Worm (Caenorhabditis elegans) whole organism, late embryonic: ENCODE results near the gene urm-1.
A peak's percentile ranks its signal among the peaks of the same experiment; 100 is the strongest.

Experiments used
- C08G9.2 ChIP-seq: sonication (generic microtip); optimal IDR thresholded peaks from 2 replicates; lab custom pipeline; 2016; ENCODE audit warnings: mild to moderate bottlenecking, missing genetic modification characterization, moderate library complexity, missing compliant biosample characterization
- C38D4.7 ChIP-seq: fragments of 200-800 bp; sonication (Bioruptor generic); optimal IDR thresholded peaks from 2 replicates; lab custom pipeline; 2018; ENCODE audit warnings: mild to moderate bottlenecking, missing genetic modification characterization, moderate library complexity, missing compliant biosample characterization
- K02D7.2 ChIP-seq: sonication (generic microtip); optimal IDR thresholded peaks from 2 replicates; lab custom pipeline; 2017; ENCODE audit warnings: mild to moderate bottlenecking, missing genetic modification characterization, missing compliant biosample characterization
- T23F11.4 ChIP-seq: fragments of 200-800 bp; sonication (Bioruptor generic); optimal IDR thresholded peaks from 2 replicates; lab custom pipeline; 2018; ENCODE audit warnings: mild to moderate bottlenecking, missing genetic modification characterization, missing compliant biosample characterization
- ahr-1 ChIP-seq: sonication (generic microtip); optimal IDR thresholded peaks from 2 replicates; lab custom pipeline; 2016; ENCODE audit warnings: missing genetic modification characterization, missing compliant biosample characterization
- ama-1 ChIP-seq: fragments of 150-350 bp; optimal IDR thresholded peaks from 2 replicates; lab custom pipeline; 2014
- ceh-14 ChIP-seq: sonication (generic microtip); optimal IDR thresholded peaks from 2 replicates; lab custom pipeline; 2016; ENCODE audit warnings: missing genotype, missing genetic modification characterization, missing compliant biosample characterization
- ceh-19 ChIP-seq: fragments of 200-800 bp; sonication (Bioruptor generic); optimal IDR thresholded peaks from 2 replicates; lab custom pipeline; 2018; ENCODE audit warnings: mild to moderate bottlenecking, missing genetic modification characterization, missing compliant biosample characterization
- ceh-2 ChIP-seq: sonication (generic microtip); optimal IDR thresholded peaks from 2 replicates; lab custom pipeline; 2016; ENCODE audit warnings: missing genotype, missing genetic modification characterization, missing compliant biosample characterization
- ceh-22 ChIP-seq: sonication (generic microtip); optimal IDR thresholded peaks from 2 replicates; lab custom pipeline; 2017; ENCODE audit warnings: missing biosample characterization, missing genetic modification characterization
- ceh-24 ChIP-seq: sonication (generic microtip); optimal IDR thresholded peaks from 2 replicates; lab custom pipeline; 2016; ENCODE audit warnings: mild to moderate bottlenecking, missing genetic modification characterization, missing compliant biosample characterization
- ceh-30 ChIP-seq: fragments of 150-350 bp; optimal IDR thresholded peaks from 2 replicates; lab custom pipeline; 2014; ENCODE audit warnings: missing biosample characterization, missing genetic modification characterization
- ceh-31 ChIP-seq: sonication (generic microtip); optimal IDR thresholded peaks from 2 replicates; lab custom pipeline; 2016; ENCODE audit warnings: missing genetic modification characterization, missing compliant biosample characterization
- ceh-6 ChIP-seq: fragments of 200-800 bp; sonication (Bioruptor generic); optimal IDR thresholded peaks from 2 replicates; lab custom pipeline; 2018; ENCODE audit warnings: mild to moderate bottlenecking, missing genetic modification characterization, missing compliant biosample characterization
- che-1 ChIP-seq: sonication (generic microtip); optimal IDR thresholded peaks from 2 replicates; lab custom pipeline; 2016; ENCODE audit warnings: mild to moderate bottlenecking, missing genetic modification characterization, missing compliant biosample characterization
- dmd-4 ChIP-seq: sonication (generic microtip); optimal IDR thresholded peaks from 2 replicates; lab custom pipeline; 2016; ENCODE audit warnings: borderline replicate concordance, missing genetic modification characterization, missing compliant biosample characterization
- dve-1 ChIP-seq: sonication (generic microtip); optimal IDR thresholded peaks from 2 replicates; lab custom pipeline; 2017; ENCODE audit warnings: antibody characterized with exemption, mild to moderate bottlenecking, missing genetic modification characterization, missing compliant biosample characterization
- elt-2 ChIP-seq: sonication (generic microtip); optimal IDR thresholded peaks from 2 replicates; lab custom pipeline; 2016; ENCODE audit warnings: missing genetic modification reagents, missing genetic modification characterization, missing compliant biosample characterization
- ets-4 ChIP-seq: sonication (generic microtip); optimal IDR thresholded peaks from 2 replicates; lab custom pipeline; 2016; ENCODE audit warnings: missing genetic modification characterization, missing compliant biosample characterization
- fax-1 ChIP-seq: sonication (generic microtip); optimal IDR thresholded peaks from 2 replicates; lab custom pipeline; 2016; ENCODE audit warnings: missing genotype, missing genetic modification characterization, missing compliant biosample characterization
- fkh-10 ChIP-seq: fragments of 150-350 bp; optimal IDR thresholded peaks from 2 replicates; lab custom pipeline; 2014; ENCODE audit warnings: missing biosample characterization, missing genetic modification reagents, missing genetic modification characterization
- fkh-6 ChIP-seq: sonication (generic microtip); optimal IDR thresholded peaks from 2 replicates; lab custom pipeline; 2016; ENCODE audit warnings: missing genetic modification characterization, missing compliant biosample characterization
- gmeb-2 ChIP-seq: sonication (generic microtip); optimal IDR thresholded peaks from 2 replicates; lab custom pipeline; 2016; ENCODE audit warnings: missing genetic modification characterization, inconsistent platforms, missing compliant biosample characterization
- hlh-15 ChIP-seq: sonication (generic microtip); optimal IDR thresholded peaks from 2 replicates; lab custom pipeline; 2016; ENCODE audit warnings: missing genetic modification characterization, missing compliant biosample characterization
- hlh-30 ChIP-seq: sonication (generic microtip); optimal IDR thresholded peaks from 2 replicates; lab custom pipeline; 2017; ENCODE audit warnings: antibody characterized with exemption, missing genetic modification characterization, missing compliant biosample characterization; ENCODE audit not compliant: insufficient read depth
- hlh-8 ChIP-seq: sonication (generic microtip); optimal IDR thresholded peaks from 2 replicates; lab custom pipeline; 2016; ENCODE audit warnings: missing genotype, missing genetic modification characterization, missing compliant biosample characterization
- lin-11 ChIP-seq: fragments of 200-800 bp; sonication (Bioruptor generic); optimal IDR thresholded peaks from 2 replicates; lab custom pipeline; 2018; ENCODE audit warnings: mild to moderate bottlenecking, missing genetic modification characterization, missing compliant biosample characterization
- madf-2 ChIP-seq: sonication (generic microtip); optimal IDR thresholded peaks from 2 replicates; lab custom pipeline; 2017; ENCODE audit warnings: missing genetic modification characterization, missing compliant biosample characterization
- mec-3 ChIP-seq: sonication (generic microtip); optimal IDR thresholded peaks from 2 replicates; lab custom pipeline; 2016; ENCODE audit warnings: borderline replicate concordance, missing genetic modification characterization, missing compliant biosample characterization
- nfya-1 ChIP-seq: sonication (generic microtip); optimal IDR thresholded peaks from 2 replicates; lab custom pipeline; 2017; ENCODE audit warnings: missing genetic modification characterization, mild to moderate bottlenecking, missing compliant biosample characterization, antibody characterized with exemption, moderate library complexity
- nhr-11 ChIP-seq: fragments of 150-350 bp; optimal IDR thresholded peaks from 2 replicates; lab custom pipeline; 2014; ENCODE audit warnings: missing biosample characterization, missing genetic modification characterization
- nhr-232 ChIP-seq: sonication (generic microtip); optimal IDR thresholded peaks from 2 replicates; lab custom pipeline; 2016; ENCODE audit warnings: missing genetic modification characterization, missing compliant biosample characterization
- odd-2 ChIP-seq: sonication (generic microtip); optimal IDR thresholded peaks from 2 replicates; lab custom pipeline; 2017; ENCODE audit warnings: antibody characterized with exemption, mild to moderate bottlenecking, missing genetic modification characterization, missing compliant biosample characterization
- pag-3 ChIP-seq: sonication (generic microtip); optimal IDR thresholded peaks from 2 replicates; lab custom pipeline; 2016; ENCODE audit warnings: missing compliant biosample characterization, missing genetic modification characterization, borderline replicate concordance
- pat-9 ChIP-seq: fragments of 200-800 bp; sonication (Bioruptor generic); optimal IDR thresholded peaks from 2 replicates; lab custom pipeline; 2018; ENCODE audit warnings: mild to moderate bottlenecking, missing genetic modification characterization, moderate library complexity, missing compliant biosample characterization
- pax-1 ChIP-seq: fragments of 150-350 bp; optimal IDR thresholded peaks from 2 replicates; lab custom pipeline; 2014; ENCODE audit warnings: missing biosample characterization, missing genetic modification characterization
- pha-2 ChIP-seq: sonication (generic microtip); optimal IDR thresholded peaks from 2 replicates; lab custom pipeline; 2017; ENCODE audit warnings: mild to moderate bottlenecking, missing genetic modification characterization, missing compliant biosample characterization
- pha-4 ChIP-seq: fragments of 150-350 bp; optimal IDR thresholded peaks from 2 replicates; lab custom pipeline; 2018; ENCODE audit warnings: missing biosample characterization, missing genetic modification reagents, missing genetic modification characterization
- pqm-1 ChIP-seq: sonication (generic microtip); optimal IDR thresholded peaks from 2 replicates; lab custom pipeline; 2016; ENCODE audit warnings: missing genetic modification characterization, missing compliant biosample characterization
- pros-1 ChIP-seq: fragments of 150-350 bp; optimal IDR thresholded peaks from 2 replicates; lab custom pipeline; 2014; ENCODE audit warnings: missing biosample characterization, missing genetic modification reagents, missing genetic modification characterization
- sdc-2 ChIP-seq: sonication (generic microtip); optimal IDR thresholded peaks from 2 replicates; lab custom pipeline; 2016; ENCODE audit warnings: missing genotype, missing genetic modification characterization, missing compliant biosample characterization
- sox-2 ChIP-seq: fragments of 200-800 bp; sonication (Bioruptor generic); IDR thresholded peaks from 2 replicates; pipeline ENCODE4 v1.3.6; 2022; ENCODE audit warnings: missing genetic modification reagents, missing genetic modification characterization, missing compliant biosample characterization
- sox-4 ChIP-seq: sonication (generic microtip); optimal IDR thresholded peaks from 2 replicates; lab custom pipeline; 2017; ENCODE audit warnings: mild to moderate bottlenecking, missing genetic modification characterization, inconsistent platforms, missing compliant biosample characterization
- syd-9 ChIP-seq: sonication (generic microtip); optimal IDR thresholded peaks from 2 replicates; lab custom pipeline; 2016; ENCODE audit warnings: mild to moderate bottlenecking, missing genetic modification characterization, moderate library complexity, missing compliant biosample characterization
- tbx-2 ChIP-seq: sonication (generic microtip); optimal IDR thresholded peaks from 2 replicates; lab custom pipeline; 2016; ENCODE audit warnings: missing genetic modification characterization, missing compliant biosample characterization
- unc-42 ChIP-seq: sonication (generic microtip); optimal IDR thresholded peaks from 2 replicates; lab custom pipeline; 2016; ENCODE audit warnings: missing genotype, missing genetic modification characterization, missing compliant biosample characterization
- unc-55 ChIP-seq: sonication (generic microtip); optimal IDR thresholded peaks from 2 replicates; lab custom pipeline; 2017; ENCODE audit warnings: missing biosample characterization, missing genetic modification reagents, missing genetic modification characterization
- unc-86 ChIP-seq: sonication (generic microtip); optimal IDR thresholded peaks from 2 replicates; lab custom pipeline; 2016; ENCODE audit warnings: missing genetic modification characterization, missing compliant biosample characterization
- zip-5 ChIP-seq: sonication (generic microtip); optimal IDR thresholded peaks from 2 replicates; lab custom pipeline; 2016; ENCODE audit warnings: missing genetic modification characterization, missing compliant biosample characterization

Gene urm-1

ce11 chrIII:10460427-10461163 lies 44.7 kb upstream of the urm-1 start, which contains the start of gene ecps-1 (continued):
- TF ChIP-seq syd-9 (no peak), hlh-30 (tag; lab: Kevin White, UChicago) (no peak), pha-2 (tag; lab: Kevin White, UChicago) (no peak), ceh-31 (tag; lab: Kevin White, UChicago) (peak; percentile 99), sdc-2 (no peak), C38D4.7 (GFP tag; lab: Kevin White, UChicago) (no peak), ceh-2 (peak; percentile 87), dve-1 (tag; lab: Kevin White, UChicago) (peak; percentile 23), pqm-1 (tag; lab: Kevin White, UChicago) (peak; percentile 70), zip-5 (tag; lab: Kevin White, UChicago) (peak; percentile 89), ets-4 (peak; percentile 94), pros-1 (tag; lab: Kevin White, UChicago) (no peak), ceh-24 (tag; lab: Kevin White, UChicago) (no peak), C08G9.2 (tag; lab: Kevin White, UChicago) (peak; percentile 97), unc-55 (GFP tag; lab: Kevin White, UChicago) (peak; percentile 15), sox-4 (tag; lab: Kevin White, UChicago) (no peak), gmeb-2 (no peak), ceh-19 (GFP tag; lab: Kevin White, UChicago) (no peak), mec-3 (no peak), sox-2 (GFP tag; lab: Robert Waterston, UW) (no peak), fax-1 (tag; lab: Kevin White, UChicago) (peak; percentile 88), pha-4 (no peak), unc-42 (tag; lab: Kevin White, UChicago) (peak; percentile 70), hlh-15 (peak; percentile 21), odd-2 (tag; lab: Kevin White, UChicago) (no peak), elt-2 (tag; lab: Kevin White, UChicago) (no peak)
- TF ChIP-seq, all 69 proteins: peak for 32

ce11 chrIII:10461164-10461546 lies 44.1 kb upstream of the urm-1 start, which contains the start of gene atx-2:
atx-2 (plus strand) TSS chrIII:10461389.
- TF ChIP-seq dmd-4 (tag; lab: Kevin White, UChicago) = peak; percentile 97
- TF ChIP-seq T23F11.4 = peak; percentile 97
- peak; percentile 98 for TF ChIP-seq pat-9 (tag; lab: Kevin White, UChicago)
- peak; percentile 93 for TF ChIP-seq fkh-10 (GFP tag; lab: Kevin White, UChicago)
- peak; percentile 98 for TF ChIP-seq ceh-30
- peak; percentile 95 for TF ChIP-seq C08G9.2 (tag; lab: Kevin White, UChicago)
- peak; percentile 84 for TF ChIP-seq unc-42 (tag; lab: Kevin White, UChicago)
- TF ChIP-seq ahr-1 (tag; lab: Kevin White, UChicago) = peak; percentile 99
- TF ChIP-seq che-1 (tag; lab: Kevin White, UChicago) = peak; percentile 93
- TF ChIP-seq unc-86 (tag; lab: Kevin White, UChicago) = peak; percentile 98
- peak; percentile 81 for TF ChIP-seq nhr-11 (tag; lab: Kevin White, UChicago)
- TF ChIP-seq sdc-2 = peak; percentile 89
- peak; percentile 98 for TF ChIP-seq syd-9
- TF ChIP-seq ceh-14 (tag; lab: Kevin White, UChicago) = peak; percentile 99
- peak; percentile 99 for TF ChIP-seq ceh-31 (tag; lab: Kevin White, UChicago)
- TF ChIP-seq nhr-232 (tag; lab: Kevin White, UChicago) = peak; percentile 96
- no peak for TF ChIP-seq pax-1
- peak; percentile 94 for TF ChIP-seq lin-11 (tag; lab: Kevin White, UChicago)
- peak; percentile 97 for TF ChIP-seq pag-3 (tag; lab: Kevin White, UChicago)
- peak; percentile 96 for TF ChIP-seq madf-2 (tag; lab: Kevin White, UChicago)
- peak; percentile 97 for TF ChIP-seq fax-1 (tag; lab: Kevin White, UChicago)
- TF ChIP-seq pha-4 = no peak
- TF ChIP-seq elt-2 (tag; lab: Kevin White, UChicago) = peak; percentile 99
- TF ChIP-seq ceh-6 (GFP tag; lab: Kevin White, UChicago) = peak; percentile 97
- peak; percentile 95 for TF ChIP-seq fkh-6 (tag; lab: Kevin White, UChicago)
- TF ChIP-seq K02D7.2 (tag; lab: Kevin White, UChicago) = peak; percentile 98
- peak; percentile 99 for TF ChIP-seq tbx-2 (tag; lab: Kevin White, UChicago)
- no peak for TF ChIP-seq ama-1 (lab: Kevin White, UChicago)
- peak; percentile 99 for TF ChIP-seq hlh-8
- TF ChIP-seq odd-2 (tag; lab: Kevin White, UChicago) = peak; percentile 92
- peak; percentile 94 for TF ChIP-seq sox-2 (GFP tag; lab: Robert Waterston, UW)
- peak; percentile 98 for TF ChIP-seq ceh-19 (GFP tag; lab: Kevin White, UChicago)
- peak; percentile 98 for TF ChIP-seq ceh-22
- peak; percentile 98 for TF ChIP-seq nfya-1
